Worm (Caenorhabditis elegans): ENCODE data around the gene T16A1.4.

The T16A1.4 gene

DNA sequence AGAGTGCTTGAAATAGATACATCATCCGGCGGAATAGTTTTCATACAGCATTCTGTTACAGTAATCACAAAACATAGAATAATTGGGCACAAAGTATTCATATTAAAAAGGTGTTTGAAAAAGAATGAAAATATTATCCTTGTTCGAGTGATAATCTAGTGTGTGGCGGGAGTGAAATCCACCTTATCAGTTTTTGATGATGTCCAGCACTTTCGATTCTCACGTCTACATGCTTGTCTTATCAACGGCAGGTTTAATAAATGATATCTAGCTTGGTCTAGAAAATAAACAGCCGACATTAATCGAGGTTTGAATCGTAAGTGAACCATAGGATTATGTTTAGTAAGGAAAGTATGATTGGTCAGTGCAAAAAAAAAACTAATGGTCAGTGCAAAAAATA, 28.6 kb downstream of the T16A1.4 start, which contains the start of gene R52.5:
R52.5 (minus strand) TSS at position 101 of the 400 bp plus-strand sequence.
- no peak for TF ChIP-seq unc-55 (GFP tag; optimal IDR thresholded peaks at IDR 0.05)

DNA sequence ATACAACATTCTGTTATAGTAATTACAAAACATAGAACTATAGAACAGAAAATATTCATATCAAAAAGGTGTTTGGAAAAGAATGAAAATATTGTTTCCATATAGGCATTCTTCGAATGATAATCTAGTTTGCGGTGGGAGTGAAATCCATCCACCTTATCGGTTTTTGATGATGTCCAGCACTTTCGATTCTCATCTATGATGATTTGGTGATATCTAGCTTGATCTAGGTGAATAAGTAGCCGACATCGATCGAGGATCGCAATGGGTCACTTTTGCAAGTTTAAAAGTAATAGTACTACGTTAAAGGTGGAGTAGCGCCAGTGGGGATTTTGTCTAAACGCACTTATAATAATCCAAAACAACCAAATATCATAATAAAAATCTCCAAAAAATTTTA, 31.6 kb downstream of the T16A1.4 start, which contains the start of gene R52.6:
R52.6 (minus strand) TSS at position 101 of the 400 bp plus-strand sequence.
- TF ChIP-seq ceh-18 (tag; optimal IDR thresholded peaks at IDR 0.05): no peak
- TF ChIP-seq gmeb-2 (tag; optimal IDR thresholded peaks at IDR 0.05): no peak
- TF ChIP-seq ceh-14 (tag; optimal IDR thresholded peaks at IDR 0.05): no peak

- TF ChIP-seq ceh-19 (GFP tag; optimal IDR thresholded peaks at IDR 0.05): no peak
- TF ChIP-seq ceh-18 (tag; optimal IDR thresholded peaks at IDR 0.05): no peak
- no peak for TF ChIP-seq pax-1 (tag; optimal IDR thresholded peaks at IDR 0.05)
- no peak for TF ChIP-seq ceh-14 (tag; optimal IDR thresholded peaks at IDR 0.05)
- no peak for TF ChIP-seq dmd-4 (tag; optimal IDR thresholded peaks at IDR 0.05; ENCODE audit: borderline replicate concordance)
- TF ChIP-seq rnt-1 (tag; optimal IDR thresholded peaks at IDR 0.05): no peak
- no peak for TF ChIP-seq sdc-2 (tag; optimal IDR thresholded peaks at IDR 0.05)
Measured at ce11 chrII:2114488-2114887, 33.1 kb downstream of the T16A1.4 start.

ce11 chrII:2116794-2117193, 35.4 kb downstream of the T16A1.4 start, which contains the start of gene srh-195:
Gene srh-195 (minus strand): TSS chrII:2116894.
- no peak for TF ChIP-seq pag-3 (tag; optimal IDR thresholded peaks at IDR 0.05; ENCODE audit: borderline replicate concordance)
- no peak for TF ChIP-seq sox-4 (tag; optimal IDR thresholded peaks at IDR 0.05)

- TF ChIP-seq Y22D7AL.16 (tag; optimal IDR thresholded peaks at IDR 0.05) (no peak), nfya-1 (tag; optimal IDR thresholded peaks at IDR 0.05) (no peak), ref-2 (tag; optimal IDR thresholded peaks at IDR 0.05) (no peak), ceh-45 (GFP tag; IDR thresholded peaks at IDR 0.05) (no peak), ceh-48 (tag; optimal IDR thresholded peaks at IDR 0.05) (no peak), elt-4 (tag; optimal IDR thresholded peaks at IDR 0.05) (no peak), ceh-31 (tag; optimal IDR thresholded peaks at IDR 0.05) (no peak), nhr-11 (tag; optimal IDR thresholded peaks at IDR 0.05) (no peak)
Measured at ce11 chrII:2122091-2122490, 40.7 kb downstream of the T16A1.4 start, which contains the start of gene math-37. Gene math-37 (minus strand): TSS chrII:2122191.

DNA sequence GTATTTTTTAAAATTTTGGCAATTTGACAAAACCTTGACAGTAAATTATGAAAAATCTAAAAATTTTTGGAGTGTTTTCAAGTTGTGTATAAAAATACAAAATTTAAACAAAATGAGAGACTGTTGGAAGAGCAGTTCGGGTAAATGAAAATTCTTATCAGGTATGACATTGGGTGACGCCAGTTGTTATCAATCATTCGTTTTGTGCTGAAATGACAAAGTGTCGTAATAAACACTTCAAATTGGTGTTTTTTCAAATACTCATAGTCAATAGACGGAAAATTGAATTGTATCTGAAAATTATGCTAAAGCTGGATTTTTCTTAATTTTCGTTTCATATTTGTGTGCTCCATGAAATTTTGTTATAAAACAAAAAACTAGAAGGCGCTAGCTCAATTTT, 41.4 kb downstream of the T16A1.4 start:
- no peak for TF ChIP-seq che-1 (tag; optimal IDR thresholded peaks at IDR 0.05)
- no peak for TF ChIP-seq pha-2 (tag; optimal IDR thresholded peaks at IDR 0.05)
- no peak for TF ChIP-seq ceh-6 (GFP tag; optimal IDR thresholded peaks at IDR 0.05)
- no peak for TF ChIP-seq hlh-8 (tag; optimal IDR thresholded peaks at IDR 0.05)
- no peak for TF ChIP-seq pha-4 (tag; optimal IDR thresholded peaks at IDR 0.05)
- TF ChIP-seq ceh-30 (tag; optimal IDR thresholded peaks at IDR 0.05): no peak

DNA sequence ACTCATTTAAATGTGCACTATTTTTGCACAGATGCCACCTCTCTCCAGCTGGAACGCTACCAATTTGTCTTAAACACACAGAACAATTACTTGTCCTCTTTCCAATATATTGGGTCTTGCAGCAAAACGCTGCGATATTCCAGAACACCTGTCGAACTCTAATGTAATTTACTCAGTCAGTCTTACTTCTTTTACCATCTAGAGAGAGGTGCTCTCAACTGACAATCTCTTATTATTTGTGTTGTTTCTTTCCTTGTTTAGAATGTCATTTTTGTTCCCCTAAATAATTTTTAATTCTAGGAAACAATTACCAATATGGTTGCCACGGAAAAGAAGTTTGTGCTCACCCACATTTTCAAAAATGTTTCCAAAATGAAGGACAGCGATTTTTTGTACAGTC, 49.4 kb downstream of the T16A1.4 start, which contains the start of gene sdz-28:
sdz-28 (plus strand) TSS at position 301 of the 400 bp plus-strand sequence.
- TF ChIP-seq ceh-30 (tag; optimal IDR thresholded peaks at IDR 0.05) (no peak), pag-3 (tag; optimal IDR thresholded peaks at IDR 0.05; ENCODE audit: borderline replicate concordance) (no peak), tbx-7 (tag; optimal IDR thresholded peaks at IDR 0.05) (no peak), K09A11.1 (tag; optimal IDR thresholded peaks at IDR 0.05; ENCODE audit: insufficient read depth) (no peak), elt-4 (tag; optimal IDR thresholded peaks at IDR 0.05) (no peak), lim-6 (tag; optimal IDR thresholded peaks at IDR 0.05) (no peak), ceh-6 (GFP tag; optimal IDR thresholded peaks at IDR 0.05) (no peak), fkh-10 (GFP tag; optimal IDR thresholded peaks at IDR 0.05) (no peak), Y22D7AL.16 (tag; optimal IDR thresholded peaks at IDR 0.05) (no peak), hlh-8 (tag; optimal IDR thresholded peaks at IDR 0.05) (no peak), npax-4 (tag; optimal IDR thresholded peaks at IDR 0.05) (no peak), ttx-3 (tag; optimal IDR thresholded peaks at IDR 0.05) (no peak), tbx-2 (tag; optimal IDR thresholded peaks at IDR 0.05) (no peak), hlh-15 (tag; optimal IDR thresholded peaks at IDR 0.05) (no peak)

All from whole organism, late embryonic.